Fruit fly (Drosophila melanogaster): ENCODE data around the gene CG7906.

CG7906 gene

DNA sequence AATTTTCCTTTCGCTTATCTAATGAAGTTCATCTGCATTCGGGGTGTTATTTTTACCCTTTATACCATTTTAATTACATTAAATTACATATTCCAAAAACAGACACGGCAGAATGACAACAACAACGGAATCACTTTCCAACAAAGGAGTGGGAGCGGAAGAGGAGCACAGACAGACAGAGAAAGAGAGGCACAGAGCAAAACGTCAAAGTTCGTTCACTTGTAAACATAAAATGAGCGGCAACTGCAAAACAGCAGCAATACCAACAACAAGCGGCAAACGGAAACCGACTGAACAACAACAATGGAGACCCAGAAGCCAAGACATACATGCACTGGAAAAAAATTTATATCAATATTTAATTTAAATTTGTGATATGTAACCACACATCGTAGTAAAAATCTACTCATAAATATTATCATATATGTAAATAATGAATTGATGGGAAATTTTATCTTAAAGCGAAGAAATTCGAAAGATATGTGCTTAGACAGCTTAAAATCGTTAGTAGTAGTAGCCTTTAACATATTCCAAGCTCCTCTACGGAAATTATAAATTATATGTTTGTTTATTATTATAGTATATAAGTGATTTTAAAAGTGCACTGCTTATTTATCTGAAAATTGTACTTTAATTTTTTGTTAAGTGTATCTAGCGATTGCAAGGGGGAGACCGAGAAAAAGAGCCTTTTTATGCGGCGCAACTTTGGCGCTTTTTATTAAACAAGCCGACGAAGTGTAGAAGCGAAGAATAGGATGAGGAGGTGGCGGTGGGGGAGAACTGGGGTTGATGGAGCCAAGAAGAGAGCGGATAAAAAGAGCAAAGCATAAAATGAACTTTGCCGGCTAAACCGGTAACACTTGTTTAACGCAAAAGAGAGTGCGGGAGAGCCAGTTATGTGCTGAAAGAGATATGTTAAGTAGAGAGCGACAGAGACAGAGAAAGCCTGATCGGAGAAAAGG, 36.0 kb downstream of the CG7906 start:
- TF ChIP-seq noc (tag; optimal IDR thresholded peaks at IDR 0.05) = peak; percentile 85

dm6 chr3L:14274088-14275058, 37.9 kb downstream of the CG7906 start, which contains the start of gene fz:
Gene fz (plus strand): TSS chr3L:14274343.
- no peak for TF ChIP-seq noc (tag; optimal IDR thresholded peaks at IDR 0.05)

- no peak for TF ChIP-seq noc (tag; optimal IDR thresholded peaks at IDR 0.05)
Observed at dm6 chr3L:14276129-14276528, 39.7 kb downstream of the CG7906 start.

- TF ChIP-seq noc (tag; optimal IDR thresholded peaks at IDR 0.05) = no peak
Observed at dm6 chr3L:14282139-14282538, 45.7 kb downstream of the CG7906 start.

dm6 chr3L:14287832-14288231, 51.4 kb downstream of the CG7906 start:
- no peak for TF ChIP-seq noc (tag; optimal IDR thresholded peaks at IDR 0.05)

Measured in whole organism, larva.